Worm (Caenorhabditis elegans): ENCODE results near the gene fbxl-2.
"Not testable (repeated sequence)": the region's sequence is repeated elsewhere in the genome, so short reads cannot be mapped to it uniquely, and the experiment has no call there.

Gene fbxl-2

DNA sequence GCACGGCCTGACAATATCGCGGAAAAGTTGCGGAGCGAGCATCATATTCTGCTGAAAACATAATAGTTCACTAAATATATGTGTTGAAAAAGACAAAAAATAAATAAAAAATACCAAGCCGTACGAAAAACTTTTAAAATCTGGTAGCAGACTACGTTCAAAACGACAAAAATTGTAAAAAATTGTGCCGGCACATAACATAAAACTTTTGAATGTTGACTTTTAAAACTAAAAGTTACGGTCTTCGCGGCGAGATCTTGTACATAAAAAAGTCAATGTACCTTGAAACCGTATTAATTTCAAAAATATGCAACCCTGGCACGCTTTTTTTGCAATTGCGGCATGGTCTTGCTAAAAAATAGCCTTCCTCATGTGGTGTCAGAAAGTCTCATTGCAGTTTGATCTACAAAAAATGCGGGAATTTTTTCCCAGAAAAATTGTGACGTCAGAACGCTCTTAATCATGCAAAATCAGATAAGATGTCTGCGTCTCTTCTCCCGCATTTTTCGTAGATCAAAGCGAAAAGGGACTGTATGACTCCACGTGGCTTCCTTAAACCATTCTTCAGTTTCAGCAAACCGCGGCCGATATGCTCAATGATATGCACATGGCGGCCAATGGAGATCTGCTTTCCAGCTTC, 25.0 kb downstream of the fbxl-2 start, which contains the start of the genes gex-5 and C38D4.10:
Gene gex-5, minus strand, starts transcription at position 51 of the 640 bp plus-strand sequence.
Gene C38D4.10, plus strand, starts transcription at position 590 of the 640 bp plus-strand sequence.
- not testable (repeated sequence) for TF ChIP-seq elt-3 (tag; optimal IDR thresholded peaks at IDR 0.05); nhr-76 (tag; optimal IDR thresholded peaks at IDR 0.05); drap-1 (GFP tag; optimal IDR thresholded peaks at IDR 0.05)

DNA sequence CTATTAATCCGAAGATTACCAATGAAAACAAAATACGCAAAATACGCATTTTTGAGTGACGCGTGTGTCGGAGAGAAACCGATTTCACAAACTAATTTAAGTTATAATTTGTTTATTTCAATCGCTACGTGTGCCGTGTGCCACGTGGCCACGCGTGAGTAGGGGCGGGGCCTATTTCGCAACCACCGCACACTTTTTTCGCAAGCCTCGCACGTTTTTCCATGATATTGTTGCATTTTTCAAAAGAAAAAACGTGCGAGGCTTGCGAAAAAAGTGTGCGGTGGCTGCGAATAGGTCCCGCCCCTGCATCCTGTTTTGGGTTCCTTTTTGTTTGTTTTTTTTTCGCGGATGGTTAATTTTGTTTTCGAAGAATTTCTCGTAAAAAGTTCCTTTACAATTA, 28.1 kb downstream of the fbxl-2 start, which contains the start of gene enu-3.2:
Gene enu-3.2, minus strand, starts transcription at position 105 of the 400 bp plus-strand sequence.
- not testable (repeated sequence) for TF ChIP-seq blmp-1 (tag; optimal IDR thresholded peaks at IDR 0.05); unc-62 (GFP tag; optimal IDR thresholded peaks at IDR 0.05); nhr-2 (tag; optimal IDR thresholded peaks at IDR 0.05)

DNA sequence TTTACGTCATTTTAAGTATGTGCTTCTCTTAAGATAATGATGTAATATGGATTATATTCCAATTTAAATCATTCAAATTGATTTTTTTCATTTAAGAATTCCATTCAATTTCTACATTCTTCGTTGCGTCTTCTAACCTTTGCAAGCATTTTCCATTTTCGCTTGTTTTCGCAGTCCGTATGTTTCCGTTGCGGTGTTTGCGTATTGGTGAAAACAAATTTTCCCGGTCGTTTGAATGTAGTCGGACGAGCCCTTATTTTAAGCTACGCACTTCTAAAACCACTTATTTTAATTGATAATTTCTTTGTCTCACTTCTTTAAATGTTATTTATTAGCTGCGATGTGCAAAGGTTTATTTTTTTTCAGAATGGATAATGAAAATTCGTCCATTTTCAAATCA, 28.7 kb downstream of the fbxl-2 start, which contains the start of gene mel-28:
Gene mel-28, plus strand, starts transcription at position 367 of the 400 bp plus-strand sequence.
- TF ChIP-seq flh-1 (GFP tag; optimal IDR thresholded peaks at IDR 0.05), result no peak
- TF ChIP-seq nhr-12 (tag; optimal IDR thresholded peaks at IDR 0.05), result no peak
- TF ChIP-seq cnd-1 (tag; optimal IDR thresholded peaks at IDR 0.05), result no peak
- TF ChIP-seq lsy-2 (tag; optimal IDR thresholded peaks at IDR 0.05), result no peak
- no peak for TF ChIP-seq ces-1 (GFP tag; optimal IDR thresholded peaks at IDR 0.05)
- TF ChIP-seq pha-4 (tag; optimal IDR thresholded peaks at IDR 0.05), result no peak
- TF ChIP-seq ham-2 (GFP tag; optimal IDR thresholded peaks at IDR 0.05), result no peak
- TF ChIP-seq elt-1 (tag; optimal IDR thresholded peaks at IDR 0.05; ENCODE audit: borderline replicate concordance, insufficient read depth), result no peak
- no peak for TF ChIP-seq mab-5 (tag; optimal IDR thresholded peaks at IDR 0.05)
- TF ChIP-seq M03D4.4 (tag; optimal IDR thresholded peaks at IDR 0.05), result no peak
- no peak for TF ChIP-seq nhr-2 (tag; optimal IDR thresholded peaks at IDR 0.05)
- TF ChIP-seq blmp-1 (tag; optimal IDR thresholded peaks at IDR 0.05), result no peak
- TF ChIP-seq elt-3 (tag; optimal IDR thresholded peaks at IDR 0.05), result no peak
- no peak for TF ChIP-seq ceh-83 (GFP tag; optimal IDR thresholded peaks at IDR 0.05)
- no peak for TF ChIP-seq sem-2 (GFP tag; optimal IDR thresholded peaks at IDR 0.05)
- TF ChIP-seq ceh-39 (tag; optimal IDR thresholded peaks at IDR 0.05), result no peak
- no peak for TF ChIP-seq ztf-11 (tag; optimal IDR thresholded peaks at IDR 0.05)
- TF ChIP-seq snpc-4 (tag; optimal IDR thresholded peaks at IDR 0.05), result no peak

DNA sequence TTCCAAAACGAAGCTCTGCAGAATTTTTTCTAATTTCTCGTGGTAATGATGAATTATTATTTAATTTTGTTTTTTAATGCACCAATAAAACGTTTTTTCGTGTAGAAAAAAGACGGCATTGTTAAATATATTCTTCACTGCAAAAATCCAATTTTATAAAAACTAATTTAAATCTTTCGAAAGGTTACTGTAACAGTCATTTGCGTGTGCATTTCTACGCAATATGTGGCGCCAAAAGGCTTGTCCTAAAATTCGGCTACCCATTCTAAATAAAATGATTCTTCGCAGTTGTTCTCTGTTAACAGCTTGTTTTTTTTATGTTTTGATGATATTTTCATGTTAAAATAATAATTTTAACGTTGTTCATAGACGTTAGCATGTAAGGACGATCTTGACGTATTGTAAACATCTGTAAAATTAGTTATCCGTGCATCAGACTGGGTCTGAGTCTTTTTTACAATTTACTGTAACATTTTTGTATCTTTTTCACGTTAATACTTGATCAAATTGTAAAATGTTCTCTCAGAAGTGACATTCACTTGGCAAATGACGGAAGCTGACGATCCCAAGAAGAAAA, 35.6 kb downstream of the fbxl-2 start, which contains the start of gene mip-1:
Gene mip-1, plus strand, starts transcription at position 527 of the 577 bp plus-strand sequence.
- TF ChIP-seq bed-3 (GFP tag; optimal IDR thresholded peaks at IDR 0.05), result no peak
- TF ChIP-seq ceh-39 (tag; optimal IDR thresholded peaks at IDR 0.05), result no peak
- no peak for TF ChIP-seq lsy-2 (tag; optimal IDR thresholded peaks at IDR 0.05)
- no peak for TF ChIP-seq zip-8 (tag; optimal IDR thresholded peaks at IDR 0.05)
- no peak for TF ChIP-seq ceh-83 (GFP tag; optimal IDR thresholded peaks at IDR 0.05)
- no peak for TF ChIP-seq nhr-12 (tag; optimal IDR thresholded peaks at IDR 0.05)
- TF ChIP-seq unc-120 (tag; optimal IDR thresholded peaks at IDR 0.05; ENCODE audit: poor library complexity, severe bottlenecking), result no peak
- no peak for TF ChIP-seq mep-1 (tag; optimal IDR thresholded peaks at IDR 0.05)
- no peak for TF ChIP-seq unc-39 (tag; optimal IDR thresholded peaks at IDR 0.05)

- TF ChIP-seq mab-5 (tag; optimal IDR thresholded peaks at IDR 0.05), result no peak
- peak; percentile 68 for TF ChIP-seq nhr-237 (tag; optimal IDR thresholded peaks at IDR 0.05)
- no peak for TF ChIP-seq sptf-1 (tag; optimal IDR thresholded peaks at IDR 0.05)
- peak; percentile 42 for TF ChIP-seq mep-1 (tag; optimal IDR thresholded peaks at IDR 0.05)
- peak; percentile 16 for TF ChIP-seq hlh-1 (tag; optimal IDR thresholded peaks at IDR 0.05)
- TF ChIP-seq flh-1 (GFP tag; optimal IDR thresholded peaks at IDR 0.05), result no peak
- TF ChIP-seq lsy-2 (tag; optimal IDR thresholded peaks at IDR 0.05), result peak; percentile 14
- peak; percentile 68 for TF ChIP-seq pha-4 (tag; optimal IDR thresholded peaks at IDR 0.05)
- TF ChIP-seq nhr-12 (tag; optimal IDR thresholded peaks at IDR 0.05), result no peak
- peak; percentile 69 for TF ChIP-seq ceh-39 (tag; optimal IDR thresholded peaks at IDR 0.05)
- no peak for TF ChIP-seq bed-3 (GFP tag; optimal IDR thresholded peaks at IDR 0.05)
- TF ChIP-seq ces-1 (GFP tag; optimal IDR thresholded peaks at IDR 0.05), result no peak
- peak; percentile 31 for TF ChIP-seq nhr-2 (tag; optimal IDR thresholded peaks at IDR 0.05)
These were observed 39.0 kb downstream of the fbxl-2 start for ce11 chrIII:4796039-4796438.

All from whole organism, mixed stage, embryonic.